Fruit fly (Drosophila melanogaster): Measurements from ENCODE around the gene CG15449.

Gene CG15449

DNA sequence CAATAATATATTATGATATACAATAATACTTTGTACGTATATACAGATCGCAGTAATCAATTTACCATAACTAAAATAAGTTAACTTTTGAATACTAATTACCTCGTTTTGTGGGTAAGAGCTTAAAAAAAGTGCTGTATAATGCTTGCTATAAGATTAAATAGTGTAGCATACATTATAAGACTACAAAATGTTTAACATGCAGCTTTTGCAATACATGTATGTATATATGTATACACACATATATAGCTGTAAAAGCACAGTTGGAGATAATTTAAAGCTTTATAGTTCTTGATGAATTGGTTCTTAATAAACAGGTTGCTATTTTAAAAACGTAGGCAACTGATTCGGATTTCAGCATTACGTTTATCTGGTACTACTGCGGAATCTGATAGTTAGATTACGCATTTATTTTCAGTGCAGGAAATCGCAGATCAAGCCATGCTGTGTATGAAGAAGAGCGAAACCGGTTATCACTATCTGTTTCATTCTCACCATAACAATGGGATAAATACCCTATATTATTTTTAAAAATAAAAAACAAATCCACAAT is 3.9 kb upstream of the CG15449 start (continued):
- TF ChIP-seq ss (GFP tag; optimal IDR thresholded peaks at IDR 0.05), result peak in 1 of 2 experiments; percentile 45
- TF ChIP-seq Ets96B (tag; optimal IDR thresholded peaks at IDR 0.05), result peak; percentile 66
- no peak for TF ChIP-seq CG34406 (GFP tag; optimal IDR thresholded peaks at IDR 0.05)
- peak; percentile 60 for TF ChIP-seq CG1621 (tag; optimal IDR thresholded peaks at IDR 0.05)
- no peak for TF ChIP-seq vri (GFP tag; optimal IDR thresholded peaks at IDR 0.05)
- no peak for TF ChIP-seq CG6854 (GFP tag; optimal IDR thresholded peaks at IDR 0.05)
- no peak for TF ChIP-seq Lpt (GFP tag; optimal IDR thresholded peaks at IDR 0.05)
- no peak for TF ChIP-seq Ets21C (GFP tag; optimal IDR thresholded peaks at IDR 0.05)
- TF ChIP-seq CG6276 (GFP tag; optimal IDR thresholded peaks at IDR 0.05), result no peak
- TF ChIP-seq Gug (GFP tag; IDR thresholded peaks at IDR 0.05), result peak; percentile 25; the same call in 1 of the 2 replicates
- peak; percentile 57 for TF ChIP-seq cyc (GFP tag; optimal IDR thresholded peaks at IDR 0.05)
- TF ChIP-seq lz (GFP tag; optimal IDR thresholded peaks at IDR 0.05), result peak; percentile 12
- peak; percentile 11 for TF ChIP-seq CG3032 (tag; optimal IDR thresholded peaks at IDR 0.05)
- peak; percentile 76; the same call in 2 of the 3 replicates for TF ChIP-seq CG6163 (GFP tag; IDR thresholded peaks at IDR 0.05)

DNA sequence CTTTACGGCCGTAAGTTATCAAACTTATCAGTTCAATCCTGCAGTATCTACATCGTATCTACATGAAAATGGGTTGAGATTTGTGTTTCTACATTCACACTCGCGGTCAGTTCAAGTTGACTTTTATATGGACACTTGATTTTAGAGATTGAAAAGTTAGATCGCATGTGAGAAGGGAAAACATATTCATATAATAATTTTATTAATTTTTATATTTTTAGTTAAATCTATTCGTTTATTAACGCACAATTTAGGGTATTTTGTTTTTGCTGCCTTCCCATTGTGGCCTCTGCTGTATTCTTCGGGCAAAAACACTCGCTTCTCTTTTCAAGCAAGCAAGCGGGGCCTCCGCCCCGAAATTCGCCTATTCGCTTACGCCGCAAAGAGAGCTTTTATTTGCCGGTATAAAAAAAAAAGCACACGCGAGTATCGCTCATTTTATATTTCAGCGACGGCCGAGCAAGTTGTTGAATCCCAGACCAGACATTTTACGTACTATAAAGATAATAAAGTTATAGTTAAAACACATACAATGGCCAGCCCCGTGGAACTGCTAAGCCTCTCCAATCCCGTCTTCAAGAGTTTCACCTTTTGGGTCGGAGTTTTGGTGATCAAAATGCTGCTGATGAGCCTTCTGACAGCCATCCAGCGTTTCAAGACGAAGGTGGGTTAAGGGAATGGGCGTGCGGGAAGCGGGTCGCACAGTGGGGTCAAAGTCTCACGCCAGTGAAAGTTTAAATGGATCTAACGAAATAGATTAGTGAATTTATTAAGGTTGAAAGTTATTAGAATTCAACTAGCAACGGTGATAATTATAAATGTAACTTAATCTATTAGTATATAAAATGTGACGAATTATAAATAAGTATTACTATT is 2.5 kb upstream of the CG15449 start:
- peak; percentile 79 for TF ChIP-seq CG7368 (GFP tag; optimal IDR thresholded peaks at IDR 0.05)
- TF ChIP-seq fd85E (GFP tag; optimal IDR thresholded peaks at IDR 0.05), result no peak
- TF ChIP-seq dsx (GFP tag; optimal IDR thresholded peaks at IDR 0.05; ENCODE audit: poor library complexity, severe bottlenecking), result peak; percentile 86
- TF ChIP-seq pdm3 (GFP tag; optimal IDR thresholded peaks at IDR 0.05), result peak; percentile 71
- TF ChIP-seq Lpt (GFP tag; optimal IDR thresholded peaks at IDR 0.05), result peak; percentile 76
- TF ChIP-seq CG3032 (tag; optimal IDR thresholded peaks at IDR 0.05), result peak; percentile 90
- peak; percentile 92 for TF ChIP-seq Ets96B (tag; optimal IDR thresholded peaks at IDR 0.05)
- peak; percentile 79 for TF ChIP-seq CG11762 (GFP tag; optimal IDR thresholded peaks at IDR 0.05; ENCODE audit: insufficient read depth)
- peak; percentile 74 for TF ChIP-seq Eip75B (GFP tag; optimal IDR thresholded peaks at IDR 0.05)
- peak; percentile 83 for TF ChIP-seq acj6 (GFP tag; optimal IDR thresholded peaks at IDR 0.05)
- peak; percentile 65 for TF ChIP-seq vri (GFP tag; optimal IDR thresholded peaks at IDR 0.05)
- TF ChIP-seq CG4318 (GFP tag; optimal IDR thresholded peaks at IDR 0.05), result peak; percentile 82
- TF ChIP-seq achi (GFP tag; optimal IDR thresholded peaks at IDR 0.05), result peak; percentile 86
- TF ChIP-seq CG11294 (GFP tag; IDR thresholded peaks at IDR 0.05), result peak; percentile 85
- peak; percentile 95 for TF ChIP-seq CG15336 (GFP tag; IDR thresholded peaks at IDR 0.05)
- peak; percentile 87 for TF ChIP-seq CG3919 (GFP tag; optimal IDR thresholded peaks at IDR 0.05)
- peak; percentile 68 for TF ChIP-seq CG11902 (GFP tag; optimal IDR thresholded peaks at IDR 0.05)
- TF ChIP-seq CG16779 (tag; optimal IDR thresholded peaks at IDR 0.05), result peak; percentile 79
- TF ChIP-seq CG34406 (GFP tag; optimal IDR thresholded peaks at IDR 0.05), result peak; percentile 86
- peak; percentile 77 for TF ChIP-seq topi (GFP tag; optimal IDR thresholded peaks at IDR 0.05)
- peak; percentile 66 for TF ChIP-seq Sox15 (GFP tag; optimal IDR thresholded peaks at IDR 0.05)
- TF ChIP-seq CG8319 (GFP tag; optimal IDR thresholded peaks at IDR 0.05), result peak; percentile 37
- TF ChIP-seq Eip78C (GFP tag), result peak; percentile 92
- peak; percentile 90 for TF ChIP-seq Gug (GFP tag; IDR thresholded peaks at IDR 0.05)
- peak; percentile 75 for TF ChIP-seq spab (GFP tag; optimal IDR thresholded peaks at IDR 0.05)
- peak; percentile 66 for TF ChIP-seq Smox (GFP tag; optimal IDR thresholded peaks at IDR 0.05)
- peak; percentile 56 to 67 for TF ChIP-seq salr (GFP tag; optimal IDR thresholded peaks at IDR 0.05)
- peak; percentile 79 to 87 for TF ChIP-seq ss (GFP tag; optimal IDR thresholded peaks at IDR 0.05)
- TF ChIP-seq CG6792 (GFP tag; optimal IDR thresholded peaks at IDR 0.05), result peak; percentile 79
- TF ChIP-seq dac (GFP tag; optimal IDR thresholded peaks at IDR 0.05), result peak; percentile 59
- TF ChIP-seq Ets21C (GFP tag; optimal IDR thresholded peaks at IDR 0.05), result peak; percentile 2
- TF ChIP-seq CG6808 (GFP tag; optimal IDR thresholded peaks at IDR 0.05), result peak; percentile 83
- peak; percentile 86 for TF ChIP-seq svp (GFP tag)
- TF ChIP-seq CG6163 (GFP tag; IDR thresholded peaks at IDR 0.05), result peak; percentile 94
- peak; percentile 60 for TF ChIP-seq fkh (GFP tag; optimal IDR thresholded peaks at IDR 0.05)
- TF ChIP-seq Eip93F (GFP tag; optimal IDR thresholded peaks at IDR 0.05), result peak; percentile 75
- peak; percentile 69 for TF ChIP-seq Sox14 (GFP tag; optimal IDR thresholded peaks at IDR 0.05)
- TF ChIP-seq Hr39 (GFP tag; optimal IDR thresholded peaks at IDR 0.05), result peak; percentile 28
- peak; percentile 90 for TF ChIP-seq CG6276 (GFP tag; optimal IDR thresholded peaks at IDR 0.05)
- TF ChIP-seq CG8632 (GFP tag; optimal IDR thresholded peaks at IDR 0.05), result peak; percentile 85
- peak; percentile 83 for TF ChIP-seq CG10669 (GFP tag; optimal IDR thresholded peaks at IDR 0.05)
